Worm (Caenorhabditis elegans) whole organism, L3 larva: ENCODE results near the gene prp-19.
A peak's percentile ranks its signal among the peaks of the same experiment; 100 is the strongest.

Experiments used
- ama-1 ChIP-seq: fragments of 150-350 bp; optimal IDR thresholded peaks from 2 replicates; lab custom pipeline; 2018
- ceh-28 ChIP-seq: fragments of 150-350 bp; optimal IDR thresholded peaks from 2 replicates; lab custom pipeline; 2014; ENCODE audit warnings: missing biosample characterization, missing genetic modification reagents, missing genetic modification characterization
- elt-1 ChIP-seq: fragments of 150-350 bp; optimal IDR thresholded peaks from 2 replicates; lab custom pipeline; 2014; ENCODE audit warnings: missing biosample characterization, missing genetic modification characterization
- elt-2 ChIP-seq: sonication (generic microtip); optimal IDR thresholded peaks from 2 replicates; lab custom pipeline; 2016; ENCODE audit warnings: missing genetic modification reagents, mild to moderate bottlenecking, missing genetic modification characterization, missing compliant biosample characterization
- elt-3 ChIP-seq, 3 experiments: fragments of 150-350 bp in 1 of 3; sonication (generic microtip) in 2 of 3; optimal IDR thresholded peaks; 2 replicates in 2 of 3; 4 replicates in 1 of 3; lab custom pipeline; 2014 to 2017; ENCODE audit warnings: missing biosample characterization in 3 of 3, missing genetic modification characterization in 3 of 3
- eor-1 ChIP-seq, 2 experiments: fragments of 150-350 bp; optimal IDR thresholded peaks; 2 replicates each; lab custom pipeline; 2014 to 2018; ENCODE audit warnings: missing biosample characterization in 2 of 2, missing genetic modification characterization in 2 of 2
- fkh-2 ChIP-seq: fragments of 150-350 bp; optimal IDR thresholded peaks from 2 replicates; lab custom pipeline; 2014; ENCODE audit warnings: missing biosample characterization, missing genetic modification reagents, missing genetic modification characterization
- hmg-11 ChIP-seq: sonication (generic microtip); optimal IDR thresholded peaks from 2 replicates; lab custom pipeline; 2016; ENCODE audit warnings: missing genetic modification characterization, missing compliant biosample characterization
- jun-1 ChIP-seq: fragments of 150-350 bp; optimal IDR thresholded peaks from 2 replicates; lab custom pipeline; 2014; ENCODE audit warnings: missing biosample characterization, missing genetic modification reagents, missing genetic modification characterization
- lin-15B ChIP-seq: fragments of 150-350 bp; optimal IDR thresholded peaks from 2 replicates; lab custom pipeline; 2014; ENCODE audit warnings: missing biosample characterization, missing genetic modification characterization
- lin-39 ChIP-seq: fragments of 150-350 bp; optimal IDR thresholded peaks from 2 replicates; lab custom pipeline; 2018; ENCODE audit warnings: missing biosample characterization, missing genetic modification reagents, missing genetic modification characterization
- lsy-12 ChIP-seq: sonication (generic microtip); optimal IDR thresholded peaks from 2 replicates; lab custom pipeline; 2016; ENCODE audit warnings: mild to moderate bottlenecking, missing genetic modification characterization, missing compliant biosample characterization
- mdl-1 ChIP-seq: fragments of 150-350 bp; optimal IDR thresholded peaks from 2 replicates; lab custom pipeline; 2014; ENCODE audit warnings: missing biosample characterization, missing genetic modification characterization
- nfya-1 ChIP-seq: sonication (generic microtip); optimal IDR thresholded peaks from 2 replicates; lab custom pipeline; 2017; ENCODE audit warnings: missing genetic modification characterization, mild to moderate bottlenecking, missing compliant biosample characterization, antibody characterized with exemption, moderate library complexity; ENCODE audit not compliant: insufficient read depth
- nhr-11 ChIP-seq: fragments of 150-350 bp; optimal IDR thresholded peaks from 2 replicates; lab custom pipeline; 2014; ENCODE audit warnings: missing biosample characterization, missing genetic modification characterization
- nhr-12 ChIP-seq: fragments of 150-350 bp; optimal IDR thresholded peaks from 2 replicates; lab custom pipeline; 2014; ENCODE audit warnings: missing biosample characterization, missing genetic modification characterization
- nhr-23 ChIP-seq: fragments of 150-350 bp; optimal IDR thresholded peaks from 2 replicates; lab custom pipeline; 2014; ENCODE audit warnings: missing biosample characterization, missing genetic modification reagents, missing genetic modification characterization
- nhr-237 ChIP-seq: fragments of 150-350 bp; optimal IDR thresholded peaks from 2 replicates; lab custom pipeline; 2014; ENCODE audit warnings: missing biosample characterization, missing genetic modification characterization
- nhr-25 ChIP-seq: sonication (generic microtip); optimal IDR thresholded peaks from 2 replicates; lab custom pipeline; 2017; ENCODE audit warnings: missing biosample characterization, missing genetic modification characterization
- nhr-28 ChIP-seq: fragments of 150-350 bp; optimal IDR thresholded peaks from 2 replicates; lab custom pipeline; 2014; ENCODE audit warnings: missing biosample characterization, missing genetic modification characterization
- nhr-43 ChIP-seq: sonication (generic microtip); optimal IDR thresholded peaks from 2 replicates; lab custom pipeline; 2016; ENCODE audit warnings: mild to moderate bottlenecking, missing genetic modification characterization, missing compliant biosample characterization; ENCODE audit not compliant: poor library complexity, severe bottlenecking
- nhr-77 ChIP-seq: fragments of 150-350 bp; optimal IDR thresholded peaks from 2 replicates; lab custom pipeline; 2014; ENCODE audit warnings: missing biosample characterization, missing genetic modification characterization
- pha-4 ChIP-seq: fragments of 150-350 bp; optimal IDR thresholded peaks from 2 replicates; lab custom pipeline; 2014; ENCODE audit warnings: missing biosample characterization, missing genetic modification reagents, missing genetic modification characterization
- pqm-1 ChIP-seq: fragments of 150-350 bp; optimal IDR thresholded peaks from 2 replicates; lab custom pipeline; 2017; ENCODE audit warnings: missing biosample characterization, missing genetic modification characterization, inconsistent platforms
- sea-2 ChIP-seq: fragments of 150-350 bp; sonication (generic microtip); optimal IDR thresholded peaks from 4 replicates; lab custom pipeline; 2014; ENCODE audit warnings: missing biosample characterization, missing genetic modification reagents, missing genetic modification characterization
- skn-1 ChIP-seq: fragments of 150-350 bp; optimal IDR thresholded peaks from 2 replicates; lab custom pipeline; 2014; ENCODE audit warnings: missing biosample characterization, missing genetic modification characterization
- snpc-4 ChIP-seq: fragments of 150-350 bp; optimal IDR thresholded peaks from 2 replicates; lab custom pipeline; 2014; ENCODE audit warnings: missing biosample characterization, missing genetic modification characterization
- tbx-2 ChIP-seq: sonication (generic microtip); optimal IDR thresholded peaks from 2 replicates; lab custom pipeline; 2016; ENCODE audit warnings: mild to moderate bottlenecking, missing genetic modification characterization, missing compliant biosample characterization
- unc-39 ChIP-seq: sonication (generic microtip); optimal IDR thresholded peaks from 4 replicates; lab custom pipeline; 2017; ENCODE audit warnings: missing biosample characterization, missing genetic modification characterization
- ztf-4 ChIP-seq: fragments of 150-350 bp; optimal IDR thresholded peaks from 2 replicates; lab custom pipeline; 2014; ENCODE audit warnings: missing biosample characterization, missing genetic modification characterization

prp-19 gene

ce11 chrIII:5211137-5211648 is 39.3 kb upstream of the prp-19 start:
- TF ChIP-seq elt-2 = peak; percentile 63
- peak; percentile 80 for TF ChIP-seq hmg-11
- TF ChIP-seq nhr-23 (tag; lab: Kevin White, UChicago) = peak; percentile 62
- peak; percentile 59 for TF ChIP-seq lsy-12
- peak; percentile 27 for TF ChIP-seq ceh-28 (tag; lab: Kevin White, UChicago)
- peak; percentile 74 for TF ChIP-seq nhr-43 (tag; lab: Kevin White, UChicago)
- TF ChIP-seq pha-4 (tag; lab: Kevin White, UChicago) = peak; percentile 40
- TF ChIP-seq ztf-4 (tag; lab: Kevin White, UChicago) = peak; percentile 3
- TF ChIP-seq nhr-25 = peak; percentile 51
- peak; percentile 63 for TF ChIP-seq nfya-1 (tag; lab: Kevin White, UChicago)
- TF ChIP-seq jun-1 = peak; percentile 1
- peak; percentile 25 for TF ChIP-seq lin-39 (tag; lab: Kevin White, UChicago)

- TF ChIP-seq pha-4 (tag; lab: Kevin White, UChicago) (peak; percentile 15), nhr-43 (tag; lab: Kevin White, UChicago) (no peak)
Observed at ce11 chrIII:5210269-5210668, 38.4 kb upstream of the prp-19 start.

DNA sequence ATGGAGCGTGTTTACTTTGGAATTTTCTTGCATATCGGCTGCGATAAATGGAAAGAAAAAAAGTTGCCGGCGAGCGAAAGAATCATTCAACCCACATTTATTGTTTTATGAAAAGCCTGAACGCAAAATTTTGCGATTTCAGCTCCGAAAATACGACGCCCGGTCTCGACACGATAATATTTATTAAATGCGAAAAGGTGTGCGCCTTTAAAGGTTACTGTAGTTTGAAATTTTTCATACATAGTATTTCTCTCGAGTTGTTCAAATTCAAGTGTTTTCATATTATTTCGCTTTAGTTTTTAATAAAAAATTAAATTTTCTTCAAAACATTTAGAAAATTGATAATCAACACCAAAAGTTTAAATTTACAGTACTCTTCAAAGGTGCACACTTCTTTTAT is 37.1 kb upstream of the prp-19 start, which contains the start of gene syx-16:
Gene syx-16, minus strand, starts transcription at position 118 of the 400 bp plus-strand sequence.
- TF ChIP-seq pha-4 (tag; lab: Kevin White, UChicago) = no peak
- peak; percentile 29 for TF ChIP-seq nfya-1 (tag; lab: Kevin White, UChicago)

DNA sequence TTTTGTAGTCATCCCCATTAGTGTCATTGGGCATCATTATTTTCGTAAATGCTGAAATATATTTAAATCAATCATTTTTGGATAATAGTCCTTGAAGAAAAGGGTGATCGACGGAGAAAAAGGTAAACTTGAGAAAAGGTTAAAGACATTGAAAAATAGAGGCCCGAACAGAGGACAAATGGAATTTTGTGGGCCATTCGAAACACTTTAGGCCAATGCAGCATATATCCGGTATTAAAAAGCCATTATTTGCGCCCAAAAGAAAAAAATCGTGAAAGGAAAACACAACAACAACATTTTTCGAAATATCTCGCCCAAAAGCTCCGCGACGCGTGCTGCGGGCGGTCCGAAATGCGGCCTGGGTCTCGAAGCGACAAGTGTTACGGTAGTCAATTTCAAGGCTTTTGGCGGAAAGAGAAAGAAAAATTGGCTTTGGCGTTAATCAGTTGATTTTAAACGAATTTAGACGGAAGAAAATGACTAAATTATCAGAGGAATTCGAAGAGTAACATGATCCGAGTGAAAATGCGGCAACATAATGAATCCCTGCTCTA is 35.1 kb upstream of the prp-19 start, which contains the start of gene morc-1:
Gene morc-1, minus strand, starts transcription at position 51 of the 554 bp plus-strand sequence.
- no peak for TF ChIP-seq unc-39
- no peak for TF ChIP-seq pqm-1 (tag; lab: Kevin White, UChicago)
- TF ChIP-seq nhr-77 (tag; lab: Kevin White, UChicago) = no peak
- TF ChIP-seq hmg-11 = no peak
- no peak for TF ChIP-seq nhr-28 (tag; lab: Kevin White, UChicago)
- no peak for TF ChIP-seq skn-1 (tag; lab: Kevin White, UChicago)
- no peak for TF ChIP-seq pha-4 (tag; lab: Kevin White, UChicago)
- no peak for TF ChIP-seq nhr-237 (tag; lab: Kevin White, UChicago)
- TF ChIP-seq, all 47 proteins: peak for 0

- TF ChIP-seq nhr-11 (tag; lab: Kevin White, UChicago) = no peak
- no peak for TF ChIP-seq tbx-2 (tag; lab: Kevin White, UChicago)
- TF ChIP-seq nhr-237 (tag; lab: Kevin White, UChicago) = no peak
- TF ChIP-seq pha-4 (tag; lab: Kevin White, UChicago) = no peak
- TF ChIP-seq nhr-28 (tag; lab: Kevin White, UChicago) = no peak
- no peak for TF ChIP-seq sea-2 (GFP tag; lab: Kevin White, UChicago)
- no peak for TF ChIP-seq lin-15B (tag; lab: Kevin White, UChicago)
- TF ChIP-seq elt-2 = no peak
- TF ChIP-seq mdl-1 (tag; lab: Kevin White, UChicago) = no peak
Observed at ce11 chrIII:5203310-5203709, 31.5 kb upstream of the prp-19 start.

- TF ChIP-seq eor-1 (tag; optimal IDR thresholded peaks at IDR 0.05; lab: Kevin White, UChicago) = no peak
- TF ChIP-seq elt-3 (tag; optimal IDR thresholded peaks at IDR 0.05; lab: Kevin White, UChicago) = peak in 1 of 3 experiments; percentile 20
- TF ChIP-seq mdl-1 (tag; lab: Kevin White, UChicago) = no peak
- no peak for TF ChIP-seq nhr-77 (tag; lab: Kevin White, UChicago)
- no peak for TF ChIP-seq lin-39 (tag; lab: Kevin White, UChicago)
- TF ChIP-seq nhr-25 = peak; percentile 81
- no peak for TF ChIP-seq ama-1 (lab: Kevin White, UChicago)
- TF ChIP-seq ceh-28 (tag; lab: Kevin White, UChicago) = peak; percentile 60
- TF ChIP-seq pha-4 (tag; lab: Kevin White, UChicago) = peak; percentile 85
- peak; percentile 48 for TF ChIP-seq lsy-12
- TF ChIP-seq ztf-4 (tag; lab: Kevin White, UChicago) = no peak
- no peak for TF ChIP-seq fkh-2
- peak; percentile 78 for TF ChIP-seq nhr-43 (tag; lab: Kevin White, UChicago)
- TF ChIP-seq sea-2 (GFP tag; lab: Kevin White, UChicago) = no peak
- TF ChIP-seq nhr-23 (tag; lab: Kevin White, UChicago) = peak; percentile 44
- peak; percentile 34 for TF ChIP-seq elt-1
- TF ChIP-seq nhr-12 (tag; lab: Kevin White, UChicago) = no peak
- TF ChIP-seq pqm-1 (tag; lab: Kevin White, UChicago) = peak; percentile 89
- no peak for TF ChIP-seq nhr-11 (tag; lab: Kevin White, UChicago)
- peak; percentile 73 for TF ChIP-seq nfya-1 (tag; lab: Kevin White, UChicago)
- TF ChIP-seq hmg-11 = peak; percentile 29
- TF ChIP-seq snpc-4 = peak; percentile 30
- peak; percentile 12 for TF ChIP-seq lin-15B (tag; lab: Kevin White, UChicago)
- TF ChIP-seq elt-2 = peak; percentile 80
- TF ChIP-seq jun-1 = peak; percentile 79
Observed at ce11 chrIII:5202641-5203040, 30.8 kb upstream of the prp-19 start.
